Worm (Caenorhabditis elegans) whole organism, late embryonic: Measurements from ENCODE around the gene M03A1.3.

ENCODE experiments used
- ama-1 ChIP-seq: fragments of 150-350 bp; optimal IDR thresholded peaks from 2 replicates; lab custom pipeline; 2014
- ceh-18 ChIP-seq: sonication (generic microtip); optimal IDR thresholded peaks from 2 replicates; lab custom pipeline; 2016; ENCODE audit warnings: missing genetic modification characterization, missing compliant biosample characterization
- ceh-6 ChIP-seq: fragments of 200-800 bp; sonication (Bioruptor generic); optimal IDR thresholded peaks from 2 replicates; lab custom pipeline; 2018; ENCODE audit warnings: mild to moderate bottlenecking, missing genetic modification characterization, missing compliant biosample characterization
- che-1 ChIP-seq: sonication (generic microtip); optimal IDR thresholded peaks from 2 replicates; lab custom pipeline; 2016; ENCODE audit warnings: mild to moderate bottlenecking, missing genetic modification characterization, missing compliant biosample characterization
- hlh-15 ChIP-seq: sonication (generic microtip); optimal IDR thresholded peaks from 2 replicates; lab custom pipeline; 2016; ENCODE audit warnings: missing genetic modification characterization, missing compliant biosample characterization
- lim-6 ChIP-seq: sonication (generic microtip); optimal IDR thresholded peaks from 2 replicates; lab custom pipeline; 2016; ENCODE audit warnings: missing genetic modification characterization, missing compliant biosample characterization
- mec-3 ChIP-seq: sonication (generic microtip); optimal IDR thresholded peaks from 2 replicates; lab custom pipeline; 2016; ENCODE audit warnings: borderline replicate concordance, missing genetic modification characterization, missing compliant biosample characterization
- nfya-1 ChIP-seq: sonication (generic microtip); optimal IDR thresholded peaks from 2 replicates; lab custom pipeline; 2017; ENCODE audit warnings: missing genetic modification characterization, mild to moderate bottlenecking, missing compliant biosample characterization, antibody characterized with exemption, moderate library complexity
- nhr-11 ChIP-seq: fragments of 150-350 bp; optimal IDR thresholded peaks from 2 replicates; lab custom pipeline; 2014; ENCODE audit warnings: missing biosample characterization, missing genetic modification characterization
- ref-2 ChIP-seq: sonication (generic microtip); optimal IDR thresholded peaks from 2 replicates; lab custom pipeline; 2016; ENCODE audit warnings: missing genetic modification characterization, missing compliant biosample characterization
- syd-9 ChIP-seq: sonication (generic microtip); optimal IDR thresholded peaks from 2 replicates; lab custom pipeline; 2016; ENCODE audit warnings: mild to moderate bottlenecking, missing genetic modification characterization, moderate library complexity, missing compliant biosample characterization
- tbx-2 ChIP-seq: sonication (generic microtip); optimal IDR thresholded peaks from 2 replicates; lab custom pipeline; 2016; ENCODE audit warnings: missing genetic modification characterization, missing compliant biosample characterization

ce11 chrII:4565205-4565604, 7.6 kb downstream of the M03A1.3 start:
- TF ChIP-seq ama-1 (lab: Kevin White, UChicago), result no peak
- no peak for TF ChIP-seq nhr-11 (tag; lab: Kevin White, UChicago)
- TF ChIP-seq nfya-1 (tag; lab: Kevin White, UChicago), result no peak
- no peak for TF ChIP-seq lim-6 (tag; lab: Kevin White, UChicago)
- no peak for TF ChIP-seq syd-9
- TF ChIP-seq ceh-6, result no peak
- TF ChIP-seq ceh-18 (tag; lab: Kevin White, UChicago), result no peak
- TF ChIP-seq ref-2 (tag; lab: Kevin White, UChicago), result no peak
- no peak for TF ChIP-seq che-1
- TF ChIP-seq hlh-15, result no peak
- no peak for TF ChIP-seq tbx-2
- no peak for TF ChIP-seq mec-3 (tag; lab: Kevin White, UChicago)
